Worm (Caenorhabditis elegans) whole organism, early embryonic: Measurements from ENCODE around the gene srsy-2.

Experiments
- aly-1 ChIP-seq: sonication (generic microtip); optimal IDR thresholded peaks from 2 replicates; lab custom pipeline; 2016; ENCODE audit warnings: missing genetic modification characterization, missing compliant biosample characterization
- ama-1 ChIP-seq: fragments of 150-350 bp; optimal IDR thresholded peaks from 2 replicates; lab custom pipeline; 2014
- ceh-13 ChIP-seq: fragments of 200-800 bp; sonication (Bioruptor generic); optimal IDR thresholded peaks from 2 replicates; lab custom pipeline; 2018; ENCODE audit warnings: mild to moderate bottlenecking, missing genetic modification characterization, missing compliant biosample characterization
- ceh-36 ChIP-seq: sonication (generic microtip); optimal IDR thresholded peaks from 2 replicates; lab custom pipeline; 2016; ENCODE audit warnings: missing genetic modification characterization, inconsistent platforms, missing compliant biosample characterization
- ets-7 ChIP-seq: sonication (generic microtip); optimal IDR thresholded peaks from 2 replicates; lab custom pipeline; 2016; ENCODE audit warnings: missing genotype, missing genetic modification characterization, missing compliant biosample characterization
- flt-1 ChIP-seq: fragments of 200-800 bp; sonication (Bioruptor generic); IDR thresholded peaks from 2 replicates; pipeline ENCODE4 v1.3.6; 2022; ENCODE audit warnings: missing genetic modification characterization, missing compliant biosample characterization
- hmbx-1 ChIP-seq: sonication (generic microtip); optimal IDR thresholded peaks from 2 replicates; lab custom pipeline; 2016; ENCODE audit warnings: mild to moderate bottlenecking, missing genetic modification characterization, missing compliant biosample characterization
- hmg-4 ChIP-seq: fragments of 200-800 bp; sonication (Bioruptor generic); optimal IDR thresholded peaks from 2 replicates; lab custom pipeline; 2018; ENCODE audit warnings: mild to moderate bottlenecking, missing genetic modification characterization, missing compliant biosample characterization
- hnd-1 ChIP-seq: sonication (generic microtip); optimal IDR thresholded peaks from 2 replicates; lab custom pipeline; 2016; ENCODE audit warnings: missing genetic modification characterization, missing compliant biosample characterization
- scrt-1 ChIP-seq: fragments of 200-800 bp; sonication (Bioruptor generic); IDR thresholded peaks from 2 replicates; pipeline ENCODE4 v1.3.6; 2022; ENCODE audit warnings: missing genetic modification characterization, missing compliant biosample characterization
- sea-1 ChIP-seq: fragments of 200-800 bp; sonication (Bioruptor generic); conservative IDR thresholded peaks from 2 replicates; pipeline ENCODE4 v1.3.6; 2022; ENCODE audit warnings: missing genetic modification characterization, missing compliant biosample characterization
- tbx-11 ChIP-seq: fragments of 200-800 bp; sonication (Bioruptor generic); IDR thresholded peaks from 2 replicates; pipeline ENCODE4 v1.3.6; 2022; ENCODE audit warnings: missing genetic modification characterization, missing compliant biosample characterization
- tbx-37 ChIP-seq: fragments of 200-800 bp; sonication (Bioruptor generic); conservative IDR thresholded peaks from 2 replicates; pipeline ENCODE4 v1.3.6; 2022; ENCODE audit warnings: missing genetic modification reagents, missing genetic modification characterization, missing compliant biosample characterization

ce11 chrII:6250782-6251461 is 24.0 kb upstream of the srsy-2 start, which contains the start of gene phb-2:
- TF ChIP-seq ceh-13 = no peak
- no peak for TF ChIP-seq ama-1 (lab: Kevin White, UChicago)
- TF ChIP-seq hmg-4 (GFP tag; lab: Kevin White, UChicago) = no peak
- peak; percentile 7 for TF ChIP-seq aly-1 (tag; lab: Kevin White, UChicago)
- TF ChIP-seq tbx-11 = no peak
- TF ChIP-seq hnd-1 (tag; lab: Kevin White, UChicago) = no peak
- no peak for TF ChIP-seq ets-7
- no peak for TF ChIP-seq ceh-36 (tag; lab: Kevin White, UChicago)
- no peak for TF ChIP-seq sea-1 (GFP tag; lab: Robert Waterston, UW)
- TF ChIP-seq flt-1 (GFP tag; lab: Robert Waterston, UW) = no peak
- no peak for TF ChIP-seq tbx-37 (GFP tag; lab: Robert Waterston, UW)
- no peak for TF ChIP-seq hmbx-1 (tag; lab: Kevin White, UChicago)
- no peak for TF ChIP-seq scrt-1 (GFP tag; lab: Robert Waterston, UW)
